Fruit fly (Drosophila melanogaster) whole organism, embryonic: ENCODE data around the gene Eig71Ej.

Source experiments
- ATbp ChIP-seq: fragments of 200-800 bp; sonication (Bioruptor generic); optimal IDR thresholded peaks from 2 replicates; lab custom pipeline; 2017; ENCODE audit warnings: missing biosample characterization, mild to moderate bottlenecking, missing genetic modification characterization, missing genetic modification reagents
- Adf1 ChIP-seq: fragments of 200-800 bp; sonication (Bioruptor generic); IDR thresholded peaks from 2 replicates; pipeline ENCODE4 v1.3.6; 2022; ENCODE audit warnings: missing biosample characterization, missing genetic modification characterization
- Awh ChIP-seq: fragments of 200-800 bp; sonication (Bioruptor generic); IDR thresholded peaks from 2 replicates; pipeline ENCODE4, ENCODE4 v1.3.6; 2022; ENCODE audit warnings: missing biosample characterization, missing genetic modification characterization
- Blimp-1 ChIP-seq: fragments of 200-800 bp; sonication (Bioruptor generic); optimal IDR thresholded peaks from 3 replicates; lab custom pipeline; 2018; ENCODE audit warnings: missing biosample characterization, missing genetic modification characterization, mild to moderate bottlenecking, moderate library complexity, missing genetic modification reagents
- C15 ChIP-seq: fragments of 200-800 bp; sonication (Bioruptor generic); IDR thresholded peaks from 3 replicates; pipeline ENCODE4 v1.3.6; 2022; ENCODE audit warnings: missing biosample characterization, missing genetic modification characterization
- CG10959 ChIP-seq: fragments of 200-800 bp; sonication (Bioruptor generic); IDR thresholded peaks from 2 replicates; pipeline ENCODE4 v1.3.6; 2022; ENCODE audit warnings: missing biosample characterization, missing genetic modification characterization
- CG10979 ChIP-seq: fragments of 200-800 bp; sonication (Bioruptor generic); optimal IDR thresholded peaks from 2 replicates; lab custom pipeline; 2018; ENCODE audit warnings: missing biosample characterization, mild to moderate bottlenecking, missing genetic modification characterization, moderate library complexity
- CG12942 ChIP-seq: fragments of 200-800 bp; sonication (Bioruptor generic); optimal IDR thresholded peaks from 3 replicates; lab custom pipeline; 2016; ENCODE audit warnings: missing biosample characterization, missing genetic modification characterization
- CG16863 ChIP-seq: fragments of 200-800 bp; sonication (Bioruptor generic); optimal IDR thresholded peaks from 3 replicates; lab custom pipeline; 2016; ENCODE audit warnings: missing biosample characterization, missing genetic modification characterization
- CG30403 ChIP-seq: fragments of 200-800 bp; sonication (Bioruptor generic); optimal IDR thresholded peaks from 3 replicates; lab custom pipeline; 2016; ENCODE audit warnings: missing biosample characterization, missing genetic modification characterization
- CG3065 ChIP-seq: fragments of 200-800 bp; sonication (Bioruptor generic); optimal IDR thresholded peaks from 2 replicates; lab custom pipeline; 2016; ENCODE audit warnings: missing biosample characterization, missing genetic modification characterization
- CG3163 ChIP-seq: fragments of 200-800 bp; sonication (Bioruptor generic); optimal IDR thresholded peaks from 3 replicates; lab custom pipeline; 2016; ENCODE audit warnings: missing biosample characterization, missing genetic modification characterization
- CG32532 ChIP-seq: fragments of 200-800 bp; sonication (Bioruptor generic); IDR thresholded peaks from 2 replicates; pipeline ENCODE4 v1.3.6; 2022; ENCODE audit warnings: missing biosample characterization, missing genetic modification characterization
- CG32767 ChIP-seq: fragments of 200-800 bp; sonication (Bioruptor generic); IDR thresholded peaks from 2 replicates; pipeline ENCODE4 v1.3.6; 2022; ENCODE audit warnings: missing biosample characterization, missing genetic modification characterization
- CG33213 ChIP-seq: fragments of 200-800 bp; sonication (Bioruptor generic); optimal IDR thresholded peaks from 3 replicates; lab custom pipeline; 2016; ENCODE audit warnings: missing biosample characterization, missing genetic modification characterization
- CG4424 ChIP-seq: fragments of 200-800 bp; sonication (Bioruptor generic); optimal IDR thresholded peaks from 3 replicates; lab custom pipeline; 2016; ENCODE audit warnings: missing biosample characterization, missing genetic modification characterization
- CG5953 ChIP-seq: fragments of 200-800 bp; sonication (Bioruptor generic); IDR thresholded peaks from 2 replicates; pipeline ENCODE4 v1.3.6; 2022; ENCODE audit warnings: missing biosample characterization, missing genetic modification characterization
- CG6791 ChIP-seq: fragments of 200-800 bp; sonication (Bioruptor generic); IDR thresholded peaks from 3 replicates; pipeline ENCODE4 v1.3.6; 2022; ENCODE audit warnings: missing biosample characterization, missing genetic modification characterization; ENCODE audit not compliant: partially characterized antibody
- CG7786 ChIP-seq: fragments of 200-800 bp; sonication (Bioruptor generic); optimal IDR thresholded peaks from 2 replicates; lab custom pipeline; 2016; ENCODE audit warnings: missing biosample characterization, missing genetic modification characterization
- CG7963 ChIP-seq: fragments of 200-800 bp; sonication (Bioruptor generic); IDR thresholded peaks from 3 replicates; pipeline ENCODE4 v1.3.6; 2022; ENCODE audit warnings: missing biosample characterization, missing genetic modification characterization; ENCODE audit not compliant: partially characterized antibody
- CG8290 ChIP-seq, 3 experiments: fragments of 200-800 bp; sonication (Bioruptor generic); optimal IDR thresholded peaks; 2 replicates each; lab custom pipeline; 2016 to 2019; ENCODE audit warnings: missing biosample characterization in 3 of 3, missing genetic modification characterization in 3 of 3, mild to moderate bottlenecking in 2 of 3, moderate library complexity in 1 of 3
- Camta ChIP-seq: fragments of 200-800 bp; sonication (Bioruptor generic); optimal IDR thresholded peaks from 2 replicates; lab custom pipeline; 2016; ENCODE audit warnings: missing biosample characterization, missing genetic modification characterization
- CrebB ChIP-seq: fragments of 200-800 bp; sonication (Bioruptor generic); optimal IDR thresholded peaks from 3 replicates; lab custom pipeline; 2018; ENCODE audit warnings: missing biosample characterization, mild to moderate bottlenecking, missing genetic modification characterization
- Dip2 ChIP-seq: fragments of 200-800 bp; sonication (Bioruptor generic); IDR thresholded peaks from 2 replicates; pipeline ENCODE4 v1.3.6; 2022; ENCODE audit warnings: missing biosample characterization, missing genetic modification characterization
- HHEX ChIP-seq: fragments of 200-800 bp; sonication (Bioruptor generic); optimal IDR thresholded peaks from 3 replicates; lab custom pipeline; 2017; ENCODE audit warnings: missing biosample characterization, mild to moderate bottlenecking, missing genetic modification characterization, missing genetic modification reagents
- Lhr ChIP-seq: fragments of 200-800 bp; sonication (Bioruptor generic); optimal IDR thresholded peaks from 3 replicates; lab custom pipeline; 2017; ENCODE audit warnings: mild to moderate bottlenecking, missing biosample characterization, missing genetic modification reagents, missing genetic modification characterization
- NK7.1 ChIP-seq: fragments of 200-800 bp; sonication (Bioruptor generic); optimal IDR thresholded peaks from 3 replicates; lab custom pipeline; 2016; ENCODE audit warnings: missing biosample characterization, missing genetic modification characterization
- Opbp ChIP-seq: fragments of 200-800 bp; sonication (Bioruptor generic); IDR thresholded peaks from 3 replicates; pipeline ENCODE4 v1.3.6; 2022; ENCODE audit warnings: missing biosample characterization, missing genetic modification characterization; ENCODE audit not compliant: partially characterized antibody
- Tbp ChIP-seq: fragments of >200 bp; optimal IDR thresholded peaks from 2 replicates; lab custom pipeline; 2018; ENCODE audit warnings: missing biosample characterization, missing genetic modification characterization
- Xbp1 ChIP-seq: fragments of 200-800 bp; sonication (Bioruptor generic); optimal IDR thresholded peaks from 3 replicates; lab custom pipeline; 2016; ENCODE audit warnings: missing biosample characterization, mild to moderate bottlenecking, missing genetic modification characterization
- abd-A ChIP-seq: fragments of 200-800 bp; sonication (Bioruptor generic); optimal IDR thresholded peaks from 3 replicates; lab custom pipeline; 2019; ENCODE audit warnings: missing biosample characterization, mild to moderate bottlenecking, missing genetic modification characterization, moderate library complexity
- ac ChIP-seq: fragments of 200-800 bp; sonication (Bioruptor generic); optimal IDR thresholded peaks from 3 replicates; lab custom pipeline; 2017; ENCODE audit warnings: missing biosample characterization, mild to moderate bottlenecking, missing genetic modification characterization
- amos ChIP-seq: fragments of 200-800 bp; sonication (Bioruptor generic); IDR thresholded peaks from 2 replicates; pipeline ENCODE4 v1.3.6; 2022; ENCODE audit warnings: missing biosample characterization, missing genetic modification characterization; ENCODE audit not compliant: partially characterized antibody
- ara ChIP-seq: fragments of 200-800 bp; sonication (Bioruptor generic); IDR thresholded peaks from 2 replicates; pipeline ENCODE4 v1.3.6; 2022; ENCODE audit warnings: missing biosample characterization, missing genetic modification characterization
- ato ChIP-seq: fragments of 200-800 bp; sonication (Bioruptor generic); IDR thresholded peaks from 2 replicates; pipeline ENCODE4 v1.3.6; 2022; ENCODE audit warnings: missing biosample characterization, missing genetic modification characterization; ENCODE audit not compliant: partially characterized antibody
- crc ChIP-seq: fragments of 200-800 bp; sonication (Bioruptor generic); optimal IDR thresholded peaks from 2 replicates; lab custom pipeline; 2016; ENCODE audit warnings: missing biosample characterization, missing genetic modification characterization
- dimm ChIP-seq: fragments of 200-800 bp; sonication (Bioruptor generic); IDR thresholded peaks from 2 replicates; pipeline ENCODE4 v1.3.6; 2022; ENCODE audit warnings: missing biosample characterization, missing genetic modification characterization
- fru ChIP-seq: fragments of >200 bp; optimal IDR thresholded peaks from 2 replicates; lab custom pipeline; 2017
- gsb ChIP-seq: fragments of 200-800 bp; sonication (Bioruptor generic); IDR thresholded peaks from 2 replicates; pipeline ENCODE4 v1.3.6; 2022; ENCODE audit warnings: missing biosample characterization, missing genetic modification characterization
- ind ChIP-seq: fragments of 200-800 bp; sonication (Bioruptor generic); optimal IDR thresholded peaks from 3 replicates; lab custom pipeline; 2016; ENCODE audit warnings: missing biosample characterization, missing genetic modification characterization
- kay ChIP-seq: fragments of 200-800 bp; sonication (Bioruptor generic); optimal IDR thresholded peaks from 2 replicates; lab custom pipeline; 2016; ENCODE audit warnings: missing biosample characterization, missing genetic modification characterization
- ken ChIP-seq: fragments of 200-800 bp; sonication (Bioruptor generic); IDR thresholded peaks from 3 replicates; pipeline ENCODE4 v1.3.6; 2022; ENCODE audit warnings: missing biosample characterization, missing genetic modification characterization
- oc ChIP-seq: fragments of 200-800 bp; sonication (Bioruptor generic); optimal IDR thresholded peaks from 2 replicates; lab custom pipeline; 2018; ENCODE audit warnings: missing biosample characterization, mild to moderate bottlenecking, missing genetic modification characterization, moderate library complexity
- pan ChIP-seq, 4 experiments: fragments of >200 bp in 3 of 4; fragments of 200-800 bp in 1 of 4; sonication (Bioruptor generic) in 1 of 4; optimal IDR thresholded peaks in 3 of 4; IDR thresholded peaks in 1 of 4; 2 replicates each; pipeline versions ENCODE4 v1.3.6 to Lab custom; 2017 to 2022; ENCODE audit warnings: missing biosample characterization in 2 of 4, missing genetic modification characterization in 2 of 4, mixed read lengths in 1 of 4
- rib ChIP-seq: fragments of 200-800 bp; sonication (Bioruptor generic); IDR thresholded peaks from 2 replicates; pipeline ENCODE4 v1.3.6; 2022; ENCODE audit warnings: missing biosample characterization, missing genetic modification characterization
- run ChIP-seq: fragments of 200-800 bp; sonication (Bioruptor generic); optimal IDR thresholded peaks from 3 replicates; lab custom pipeline; 2018; ENCODE audit warnings: missing biosample characterization, mild to moderate bottlenecking, missing genetic modification characterization
- shn ChIP-seq: fragments of 200-800 bp; sonication (Bioruptor generic); optimal IDR thresholded peaks from 3 replicates; lab custom pipeline; 2016; ENCODE audit warnings: missing biosample characterization, missing genetic modification characterization
- sim ChIP-seq: fragments of 200-800 bp; sonication (Bioruptor generic); IDR thresholded peaks from 2 replicates; pipeline ENCODE4 v1.3.6; 2022; ENCODE audit warnings: missing biosample characterization, missing genetic modification characterization
- unpg ChIP-seq: fragments of 200-800 bp; sonication (Bioruptor generic); optimal IDR thresholded peaks from 3 replicates; lab custom pipeline; 2018; ENCODE audit warnings: missing biosample characterization, mild to moderate bottlenecking, missing genetic modification characterization, moderate library complexity
- vfl ChIP-seq: fragments of 200-800 bp; sonication (Bioruptor generic); optimal IDR thresholded peaks from 2 replicates; lab custom pipeline; 2016; ENCODE audit warnings: missing biosample characterization, missing genetic modification characterization

The Eig71Ej gene

dm6 chr3L:15699626-15700337 lies 39.0 kb upstream of the Eig71Ej start, which contains the start of gene comm2 (continued):
- no peak for TF ChIP-seq CG7963
- no peak for TF ChIP-seq CG12942 (GFP tag; lab: Kevin White, UChicago)
- no peak for TF ChIP-seq CG10959
- TF ChIP-seq CG16863 (GFP tag; lab: Kevin White, UChicago): no peak
- TF ChIP-seq Blimp-1 (GFP tag; lab: Kevin White, UChicago): peak; percentile 84
- no peak for TF ChIP-seq ind
- TF ChIP-seq pan (optimal IDR thresholded peaks at IDR 0.05; lab: Kevin White, UChicago): no peak
- TF ChIP-seq pan (GFP tag; optimal IDR thresholded peaks at IDR 0.05 in 1 of 2, IDR thresholded peaks at IDR 0.05 in 1 of 2): no peak
- no peak for TF ChIP-seq CG8290 (GFP tag; optimal IDR thresholded peaks at IDR 0.05; lab: Kevin White, UChicago)
- TF ChIP-seq CG8290 (tag; optimal IDR thresholded peaks at IDR 0.05; lab: Kevin White, UChicago): peak in 1 of 2 experiments; percentile 19
- no peak for TF ChIP-seq ac
- no peak for TF ChIP-seq run (tag; lab: Kevin White, UChicago)
- no peak for TF ChIP-seq Tbp (GFP tag; lab: Kevin White, UChicago)
- TF ChIP-seq crc (GFP tag; lab: Kevin White, UChicago): no peak
- no peak for TF ChIP-seq Dip2
- no peak for TF ChIP-seq CG5953 (GFP tag; lab: Robert Waterston, UW)
- no peak for TF ChIP-seq CrebB (tag; lab: Kevin White, UChicago)
- peak; percentile 61; the same call in 1 of the 2 replicates for TF ChIP-seq amos (GFP tag; lab: Robert Waterston, UW)
- no peak for TF ChIP-seq sim (GFP tag; lab: Robert Waterston, UW)
- TF ChIP-seq CG3065 (GFP tag; lab: Kevin White, UChicago): no peak
- no peak for TF ChIP-seq CG33213 (GFP tag; lab: Kevin White, UChicago)
- no peak for TF ChIP-seq Xbp1 (GFP tag; lab: Kevin White, UChicago)
- no peak for TF ChIP-seq ken (GFP tag; lab: Robert Waterston, UW)
- no peak for TF ChIP-seq Awh
- TF ChIP-seq kay (GFP tag; lab: Kevin White, UChicago): no peak
- no peak for TF ChIP-seq CG3163 (GFP tag; lab: Kevin White, UChicago)
- TF ChIP-seq CG32767 (GFP tag; lab: Robert Waterston, UW): peak; percentile 31; the same call in 1 of the 2 replicates
- TF ChIP-seq ara: no peak
- TF ChIP-seq abd-A (tag; lab: Kevin White, UChicago): no peak
- TF ChIP-seq NK7.1 (GFP tag; lab: Kevin White, UChicago): no peak
- no peak for TF ChIP-seq CG4424 (GFP tag; lab: Kevin White, UChicago)
- TF ChIP-seq CG7786: no peak
- TF ChIP-seq fru (lab: Kevin White, UChicago): no peak
- TF ChIP-seq rib (GFP tag; lab: Robert Waterston, UW): no peak
- no peak for TF ChIP-seq vfl
- no peak for TF ChIP-seq CG10979 (tag; lab: Kevin White, UChicago)
- no peak; the same call in 1 of the 2 replicates for TF ChIP-seq CG32532 (GFP tag; lab: Robert Waterston, UW)
- no peak for TF ChIP-seq gsb
- peak; percentile 69; the same call in 2 of the 3 replicates for TF ChIP-seq Opbp (GFP tag; lab: Robert Waterston, UW)
- no peak for TF ChIP-seq Camta (GFP tag; lab: Kevin White, UChicago)
- no peak for TF ChIP-seq Lhr (GFP tag; lab: Kevin White, UChicago)
- TF ChIP-seq shn (GFP tag; lab: Kevin White, UChicago): no peak
- TF ChIP-seq oc (tag; lab: Kevin White, UChicago): peak; percentile 52
- TF ChIP-seq C15 (GFP tag; lab: Robert Waterston, UW): no peak
- no peak for TF ChIP-seq ato (GFP tag; lab: Robert Waterston, UW)
- TF ChIP-seq CG6791 (GFP tag; lab: Robert Waterston, UW): peak; percentile 60; the same call in 2 of the 3 replicates
- no peak for TF ChIP-seq HHEX (GFP tag; lab: Kevin White, UChicago)
- TF ChIP-seq dimm (GFP tag; lab: Robert Waterston, UW): no peak
- no peak for TF ChIP-seq Adf1 (GFP tag; lab: Robert Waterston, UW)
- TF ChIP-seq ATbp (GFP tag; lab: Kevin White, UChicago): no peak
- TF ChIP-seq CG30403: no peak
- TF ChIP-seq unpg (GFP tag; lab: Kevin White, UChicago): no peak
